Fruit fly (Drosophila melanogaster): Measurements from ENCODE around the gene dnk.
A peak's percentile ranks its signal among the peaks of the same experiment; 100 is the strongest.

Gene dnk

dm6 chr3R:18978709-18979108, 2.1 kb upstream of the dnk start, which contains the start of gene euc:
Gene euc (minus strand): TSS chr3R:18978809.
- TF ChIP-seq Ets65A (GFP tag) (peak; percentile 35), disco-r (GFP tag; optimal IDR thresholded peaks at IDR 0.05) (no peak), bcd (GFP tag; optimal IDR thresholded peaks at IDR 0.05) (no peak)

- TF ChIP-seq CG2129 (GFP tag; IDR thresholded peaks at IDR 0.05; ENCODE audit: partially characterized antibody) (peak; percentile 70; the same call in 1 of the 2 replicates), ase (GFP tag; IDR thresholded peaks at IDR 0.05) (peak; percentile 81), CG12155 (GFP tag; optimal IDR thresholded peaks at IDR 0.05) (peak; percentile 87), CG2875 (GFP tag; optimal IDR thresholded peaks at IDR 0.05) (peak; percentile 66), CG8924 (tag; optimal IDR thresholded peaks at IDR 0.05) (peak; percentile 90), CG10274 (GFP tag; optimal IDR thresholded peaks at IDR 0.05) (no peak), CG9727 (GFP tag; optimal IDR thresholded peaks at IDR 0.05) (peak; percentile 76), D (optimal IDR thresholded peaks at IDR 0.05) (no peak), D (GFP tag; optimal IDR thresholded peaks at IDR 0.05) (peak; percentile 53), z (GFP tag; IDR thresholded peaks at IDR 0.05) (no peak; the same call in 2 of the 3 replicates), gro (GFP tag; optimal IDR thresholded peaks at IDR 0.05) (peak; percentile 71), CG11093 (GFP tag; IDR thresholded peaks at IDR 0.05) (peak; percentile 67; the same call in 1 of the 3 replicates), hb (GFP tag; IDR thresholded peaks at IDR 0.05; ENCODE audit: partially characterized antibody) (peak; percentile 33; the same call in 1 of the 3 replicates), CG4328 (GFP tag; optimal IDR thresholded peaks at IDR 0.05) (peak; percentile 62), CG14667 (GFP tag; IDR thresholded peaks at IDR 0.05) (peak; percentile 67), Optix (GFP tag; IDR thresholded peaks at IDR 0.05) (peak; percentile 86), CG7271 (tag; optimal IDR thresholded peaks at IDR 0.05) (peak; percentile 35), Ravus (GFP tag; IDR thresholded peaks at IDR 0.05) (peak; percentile 47), CG10431 (GFP tag; optimal IDR thresholded peaks at IDR 0.05) (peak; percentile 0), fd64A (GFP tag; optimal IDR thresholded peaks at IDR 0.05) (no peak), CG30403 (GFP tag; optimal IDR thresholded peaks at IDR 0.05) (peak; percentile 73), kni (GFP tag; optimal IDR thresholded peaks at IDR 0.05) (peak; percentile 5), slbo (GFP tag; IDR thresholded peaks at IDR 0.05) (peak; percentile 95), tgo (GFP tag; IDR thresholded peaks at IDR 0.05) (peak; percentile 85; the same call in 2 of the 3 replicates), rib (GFP tag; IDR thresholded peaks at IDR 0.05) (peak; percentile 35; the same call in 1 of the 2 replicates), ac (GFP tag; optimal IDR thresholded peaks at IDR 0.05) (no peak), Dip3 (GFP tag; optimal IDR thresholded peaks at IDR 0.05) (peak; percentile 43), CG13894 (tag; optimal IDR thresholded peaks at IDR 0.05) (peak; percentile 84), slp2 (GFP tag; optimal IDR thresholded peaks at IDR 0.05) (no peak), cato (GFP tag; optimal IDR thresholded peaks at IDR 0.05; ENCODE audit: borderline replicate concordance) (peak; percentile 20), tap (tag; optimal IDR thresholded peaks at IDR 0.05) (peak; percentile 80), Lim3 (GFP tag; IDR thresholded peaks at IDR 0.05) (no peak), CG10209 (GFP tag; optimal IDR thresholded peaks at IDR 0.05) (peak; percentile 78), CG18011 (GFP tag; optimal IDR thresholded peaks at IDR 0.05) (peak; percentile 75), Six4 (GFP tag; optimal IDR thresholded peaks at IDR 0.05) (peak; percentile 54), schlank (tag; optimal IDR thresholded peaks at IDR 0.05) (peak; percentile 54), prd (optimal IDR thresholded peaks at IDR 0.05) (no peak), prd (GFP tag; IDR thresholded peaks at IDR 0.05) (peak; percentile 89), bowl (GFP tag; IDR thresholded peaks at IDR 0.05) (peak; percentile 49; the same call in 1 of the 2 replicates), chm (GFP tag; IDR thresholded peaks at IDR 0.05) (peak; percentile 86), CG12071 (GFP tag; optimal IDR thresholded peaks at IDR 0.05) (no peak), wor (GFP tag; IDR thresholded peaks at IDR 0.05) (peak; percentile 64), nmo (GFP tag; optimal IDR thresholded peaks at IDR 0.05) (peak; percentile 79), da (GFP tag; optimal IDR thresholded peaks at IDR 0.05) (no peak), dan (GFP tag; IDR thresholded peaks at IDR 0.05) (no peak), Adf1 (GFP tag; IDR thresholded peaks at IDR 0.05) (peak; percentile 84)
These were observed 2.9 kb downstream of the dnk start, which contains the start of the genes snRNP-U1-C and gukh for dm6 chr3R:18983614-18984185. Gene snRNP-U1-C (minus strand): TSS chr3R:18983650. Gene gukh (plus strand): TSS chr3R:18984025.

Data from whole organism, embryonic.